Worm (Caenorhabditis elegans) whole organism, young adult: ENCODE measurements around the gene col-158.

ENCODE experiments used
- F52B5.7 ChIP-seq: sonication (generic microtip); optimal IDR thresholded peaks from 2 replicates; lab custom pipeline; 2016; ENCODE audit warnings: mild to moderate bottlenecking, missing genetic modification characterization, missing compliant biosample characterization
- F55B11.4 ChIP-seq: sonication (generic microtip); optimal IDR thresholded peaks from 2 replicates; lab custom pipeline; 2016; ENCODE audit warnings: missing compliant biosample characterization, missing genetic modification characterization, borderline replicate concordance; ENCODE audit not compliant: insufficient read depth
- Y79H2A.3 ChIP-seq: fragments of 200-800 bp; sonication (Bioruptor generic); conservative IDR thresholded peaks from 2 replicates; pipeline ENCODE4 v1.3.6; 2022; ENCODE audit warnings: missing genetic modification reagents, missing genetic modification characterization, missing compliant biosample characterization
- Y95B8A.8 ChIP-seq: fragments of 200-800 bp; sonication (Bioruptor generic); IDR thresholded peaks from 2 replicates; pipeline ENCODE4 v1.3.6; 2022; ENCODE audit warnings: missing genetic modification reagents, missing genetic modification characterization, missing compliant biosample characterization
- hsf-1 ChIP-seq: fragments of 200-800 bp; sonication (Bioruptor generic); IDR thresholded peaks from 2 replicates; pipeline ENCODE4 v1.3.6; 2022; ENCODE audit warnings: missing genetic modification reagents, missing genetic modification characterization, missing compliant biosample characterization
- lin-35 ChIP-seq, 3 experiments: fragments of 150-350 bp in 2 of 3; sonication (generic microtip) in 1 of 3; optimal IDR thresholded peaks; 2 replicates each; lab custom pipeline; 2014 to 2018; ENCODE audit warnings: missing biosample characterization in 3 of 3, missing genetic modification characterization in 3 of 3, missing genetic modification reagents in 3 of 3

The col-158 gene

DNA sequence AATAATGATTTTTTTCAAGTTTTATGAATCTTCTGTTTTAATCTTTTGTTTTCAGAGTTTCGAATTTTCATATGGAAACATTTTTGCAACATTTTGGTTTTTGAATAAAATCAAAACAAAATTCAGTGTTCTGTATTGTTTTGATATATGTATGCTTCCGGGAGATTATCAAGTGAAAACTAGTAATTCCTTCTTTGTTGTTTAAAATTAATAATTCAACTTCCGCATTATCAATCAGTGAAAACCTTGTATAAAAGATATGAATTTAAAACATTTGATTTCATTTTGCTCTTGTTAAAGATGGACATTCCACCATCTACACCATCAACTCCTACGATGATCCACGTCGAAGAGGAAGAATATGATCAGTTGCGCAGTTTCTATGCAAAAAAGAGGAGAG is 50.4 kb downstream of the col-158 start, which contains the start of gene sulp-5:
sulp-5 (plus strand) TSS at position 301 of the 400 bp plus-strand sequence.
- no peak for TF ChIP-seq Y79H2A.3 (GFP tag; lab: Robert Waterston, UW)
- no peak for TF ChIP-seq Y95B8A.8 (GFP tag; lab: Robert Waterston, UW)
- TF ChIP-seq F52B5.7 (tag; lab: Kevin White, UChicago): no peak
- no peak for TF ChIP-seq lin-35 (GFP tag; optimal IDR thresholded peaks at IDR 0.05; lab: Kevin White, UChicago)
- TF ChIP-seq hsf-1 (GFP tag; lab: Robert Waterston, UW): no peak
- TF ChIP-seq F55B11.4 (tag; lab: Kevin White, UChicago): no peak
